Worm (Caenorhabditis elegans): ENCODE measurements around the gene srtx-1.

ce11 chrIV:7428998-7429397 is 8.0 kb downstream of the srtx-1 start:
- no peak for TF ChIP-seq ceh-8 (GFP tag; optimal IDR thresholded peaks at IDR 0.05)
- TF ChIP-seq ztf-11 (tag; optimal IDR thresholded peaks at IDR 0.05) = no peak
- no peak for TF ChIP-seq zag-1 (tag; optimal IDR thresholded peaks at IDR 0.05)
- TF ChIP-seq C16A3.4 (tag; optimal IDR thresholded peaks at IDR 0.05) = no peak
- no peak for TF ChIP-seq fkh-10 (GFP tag; optimal IDR thresholded peaks at IDR 0.05)
- TF ChIP-seq mef-2 (tag; optimal IDR thresholded peaks at IDR 0.05) = no peak
- no peak for TF ChIP-seq lin-13 (GFP tag; optimal IDR thresholded peaks at IDR 0.05)
- no peak for TF ChIP-seq nhr-28 (tag; optimal IDR thresholded peaks at IDR 0.05)

Data from whole organism, L1 larva.